Worm (Caenorhabditis elegans): ENCODE results near the gene ttr-22.

- no peak for TF ChIP-seq him-1 (tag; optimal IDR thresholded peaks at IDR 0.05)
- no peak for TF ChIP-seq dao-5 (tag; optimal IDR thresholded peaks at IDR 0.05)
- TF ChIP-seq W03F9.2 (tag; optimal IDR thresholded peaks at IDR 0.05), result no peak
Observed at ce11 chrV:12195845-12196244, 45.4 kb upstream of the ttr-22 start, which contains the start of gene ZK836.3.
